Fruit fly (Drosophila melanogaster) Kc167 (cell line): Measurements from ENCODE around the gene Hsp27.

Experiments
- Sin3A ChIP-seq: fragments of >200 bp; optimal IDR thresholded peaks from 2 replicates; lab custom pipeline; 2018; ENCODE audit warnings: missing external identifiers
- h ChIP-seq: fragments of >200 bp; optimal IDR thresholded peaks from 3 replicates; lab custom pipeline; 2018; ENCODE audit warnings: missing external identifiers
- insv ChIP-seq: fragments of >200 bp; optimal IDR thresholded peaks from 3 replicates; lab custom pipeline; 2018; ENCODE audit warnings: missing external identifiers
- psq ChIP-seq: fragments of >200 bp; optimal IDR thresholded peaks from 2 replicates; lab custom pipeline; 2017; ENCODE audit warnings: missing external identifiers
- ttk ChIP-seq: sonication (Bioruptor generic); optimal IDR thresholded peaks from 2 replicates; lab custom pipeline; 2017; ENCODE audit warnings: missing external identifiers

DNA sequence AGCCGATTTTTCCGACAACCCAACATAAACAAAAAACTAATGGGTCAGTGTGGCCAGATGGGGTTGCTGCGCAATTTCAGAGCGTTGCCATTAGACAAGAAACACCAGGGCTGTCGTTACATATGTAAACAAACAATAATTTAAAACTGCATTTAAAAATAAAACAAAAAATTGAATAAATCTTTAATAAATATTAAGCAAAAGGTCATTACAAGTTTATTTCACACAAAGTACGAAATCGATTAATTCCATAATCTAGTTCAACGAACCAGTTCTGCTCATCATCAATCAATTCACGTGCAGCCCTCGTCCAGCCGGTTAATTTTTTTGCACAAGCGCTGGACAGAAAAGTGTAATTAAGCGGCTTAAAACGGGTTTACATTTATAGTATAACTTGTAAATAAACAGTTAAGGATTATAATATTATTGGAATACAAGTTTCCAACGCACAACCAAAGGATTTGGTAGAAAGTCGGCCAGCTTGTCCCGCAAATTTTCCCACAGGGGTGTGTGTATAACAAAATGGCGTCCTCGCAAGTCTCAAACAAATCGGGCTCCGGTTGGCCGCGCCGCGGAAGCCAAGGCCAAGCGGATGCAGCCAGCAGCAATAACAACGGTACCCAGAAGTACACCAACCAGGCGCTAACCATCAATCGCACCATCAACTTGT, 27.0 kb downstream of the Hsp27 start, which contains the start of the genes CG4022 and Cpsf5:
- TF ChIP-seq insv (no peak), h (lab: Kevin White, UChicago) (no peak), Sin3A (lab: Kevin White, UChicago) (no peak), psq (lab: Kevin White, UChicago) (no peak), ttk (lab: Kevin White, UChicago) (no peak)
